Worm (Caenorhabditis elegans) whole organism, L2 larva: ENCODE data around the gene ZK809.9.
A peak's percentile ranks its signal among the peaks of the same experiment; 100 is the strongest.

Experiments
- C34F6.9 ChIP-seq: fragments of 150-350 bp; optimal IDR thresholded peaks from 2 replicates; lab custom pipeline; 2014; ENCODE audit warnings: missing biosample characterization, missing genetic modification characterization
- F13H6.1 ChIP-seq: sonication (generic microtip); optimal IDR thresholded peaks from 2 replicates; lab custom pipeline; 2016; ENCODE audit warnings: missing genetic modification characterization, missing compliant biosample characterization
- R02D3.7 ChIP-seq: fragments of 150-350 bp; optimal IDR thresholded peaks from 2 replicates; lab custom pipeline; 2014; ENCODE audit warnings: missing biosample characterization, missing genetic modification characterization
- Y55F3AM.14 ChIP-seq: fragments of 200-800 bp; sonication (Bioruptor generic); optimal IDR thresholded peaks from 2 replicates; lab custom pipeline; 2018; ENCODE audit warnings: mild to moderate bottlenecking, missing genetic modification characterization, missing compliant biosample characterization
- ZK546.5 ChIP-seq: sonication (generic microtip); optimal IDR thresholded peaks from 2 replicates; lab custom pipeline; 2017; ENCODE audit warnings: missing biosample characterization, missing genetic modification characterization
- aly-2 ChIP-seq: fragments of 150-350 bp; optimal IDR thresholded peaks from 2 replicates; lab custom pipeline; 2014; ENCODE audit warnings: missing biosample characterization, missing genetic modification characterization
- ama-1 ChIP-seq: fragments of 150-350 bp; optimal IDR thresholded peaks from 2 replicates; lab custom pipeline; 2018; ENCODE audit warnings: inconsistent platforms
- blmp-1 ChIP-seq: sonication (generic microtip); optimal IDR thresholded peaks from 2 replicates; lab custom pipeline; 2017; ENCODE audit warnings: missing genetic modification characterization, mild to moderate bottlenecking, missing compliant biosample characterization, antibody characterized with exemption, moderate library complexity; ENCODE audit not compliant: insufficient read depth
- ceh-16 ChIP-seq: fragments of 150-350 bp; optimal IDR thresholded peaks from 2 replicates; lab custom pipeline; 2014; ENCODE audit warnings: missing biosample characterization, missing genetic modification characterization
- ceh-82 ChIP-seq: fragments of 150-350 bp; optimal IDR thresholded peaks from 2 replicates; lab custom pipeline; 2014; ENCODE audit warnings: missing biosample characterization, missing genetic modification characterization
- crh-2 ChIP-seq: sonication (generic microtip); optimal IDR thresholded peaks from 2 replicates; lab custom pipeline; 2017; ENCODE audit warnings: missing biosample characterization, missing genetic modification characterization
- dmd-4 ChIP-seq: sonication (generic microtip); optimal IDR thresholded peaks from 2 replicates; lab custom pipeline; 2017; ENCODE audit warnings: missing biosample characterization, missing genetic modification characterization
- egl-27 ChIP-seq: sonication (generic microtip); optimal IDR thresholded peaks from 3 replicates; lab custom pipeline; 2017; ENCODE audit warnings: missing biosample characterization, missing genetic modification reagents, missing genetic modification characterization
- fos-1 ChIP-seq: fragments of 150-350 bp; optimal IDR thresholded peaks from 2 replicates; lab custom pipeline; 2014; ENCODE audit warnings: missing biosample characterization, missing genetic modification characterization
- lin-13 ChIP-seq: fragments of 150-350 bp; optimal IDR thresholded peaks from 2 replicates; lab custom pipeline; 2014; ENCODE audit warnings: missing biosample characterization, missing genetic modification reagents, missing genetic modification characterization
- lin-39 ChIP-seq: fragments of 150-350 bp; optimal IDR thresholded peaks from 2 replicates; lab custom pipeline; 2014; ENCODE audit warnings: missing biosample characterization, missing genetic modification reagents, missing genetic modification characterization
- lsy-2 ChIP-seq, 2 experiments: fragments of 150-350 bp in 1 of 2; sonication (generic microtip) in 1 of 2; optimal IDR thresholded peaks; 2 replicates each; lab custom pipeline; 2014 to 2017; ENCODE audit warnings: missing biosample characterization in 2 of 2, missing genetic modification characterization in 2 of 2
- mab-5 ChIP-seq: fragments of 150-350 bp; optimal IDR thresholded peaks from 2 replicates; lab custom pipeline; 2014; ENCODE audit warnings: missing biosample characterization, missing genetic modification characterization
- mbf-1 ChIP-seq: sonication (generic microtip); optimal IDR thresholded peaks from 2 replicates; lab custom pipeline; 2017; ENCODE audit warnings: missing biosample characterization, missing genetic modification characterization
- mdl-1 ChIP-seq, 2 experiments: fragments of 150-350 bp in 1 of 2; sonication (generic microtip) in 1 of 2; optimal IDR thresholded peaks; 2 replicates each; lab custom pipeline; 2017; ENCODE audit warnings: missing biosample characterization in 2 of 2, missing genetic modification characterization in 2 of 2
- nhr-12 ChIP-seq: fragments of 150-350 bp; optimal IDR thresholded peaks from 2 replicates; lab custom pipeline; 2014; ENCODE audit warnings: missing biosample characterization, missing genetic modification characterization
- nhr-129 ChIP-seq: fragments of 150-350 bp; optimal IDR thresholded peaks from 2 replicates; lab custom pipeline; 2014; ENCODE audit warnings: missing biosample characterization, missing genetic modification characterization
- nhr-21 ChIP-seq: fragments of 150-350 bp; optimal IDR thresholded peaks from 2 replicates; lab custom pipeline; 2014; ENCODE audit warnings: missing biosample characterization, missing genetic modification characterization
- nhr-23 ChIP-seq: fragments of 150-350 bp; optimal IDR thresholded peaks from 2 replicates; lab custom pipeline; 2014; ENCODE audit warnings: missing biosample characterization, missing genetic modification reagents, missing genetic modification characterization
- nhr-237 ChIP-seq: fragments of 150-350 bp; optimal IDR thresholded peaks from 2 replicates; lab custom pipeline; 2014; ENCODE audit warnings: missing biosample characterization, missing genetic modification characterization
- nhr-25 ChIP-seq: fragments of 150-350 bp; sonication (generic microtip); optimal IDR thresholded peaks from 3 replicates; lab custom pipeline; 2014; ENCODE audit warnings: missing biosample characterization, missing genetic modification characterization
- nhr-77 ChIP-seq: fragments of 150-350 bp; optimal IDR thresholded peaks from 2 replicates; lab custom pipeline; 2014; ENCODE audit warnings: missing biosample characterization, missing genetic modification characterization
- peb-1 ChIP-seq: fragments of 150-350 bp; optimal IDR thresholded peaks from 2 replicates; lab custom pipeline; 2014; ENCODE audit warnings: missing biosample characterization, missing genetic modification characterization
- sem-4 ChIP-seq: fragments of 150-350 bp; optimal IDR thresholded peaks from 2 replicates; lab custom pipeline; 2014; ENCODE audit warnings: missing biosample characterization, missing genetic modification reagents, missing genetic modification characterization
- skn-1 ChIP-seq: sonication (generic microtip); optimal IDR thresholded peaks from 2 replicates; lab custom pipeline; 2017; ENCODE audit warnings: missing biosample characterization, missing genetic modification characterization
- sma-3 ChIP-seq: sonication (generic microtip); optimal IDR thresholded peaks from 2 replicates; lab custom pipeline; 2016; ENCODE audit warnings: missing genetic modification reagents, missing genetic modification characterization, missing compliant biosample characterization
- sma-9 ChIP-seq, 2 experiments: fragments of 150-350 bp in 1 of 2; sonication (generic microtip) in 1 of 2; optimal IDR thresholded peaks; 2 replicates each; lab custom pipeline; 2014 to 2016; ENCODE audit warnings: missing genetic modification characterization in 2 of 2, mild to moderate bottlenecking in 1 of 2, missing biosample characterization in 1 of 2, missing compliant biosample characterization in 1 of 2, missing genetic modification reagents in 1 of 2, moderate library complexity in 1 of 2
- snpc-4 ChIP-seq: fragments of 150-350 bp; optimal IDR thresholded peaks from 2 replicates; lab custom pipeline; 2014; ENCODE audit warnings: missing biosample characterization, missing genetic modification characterization
- unc-62 ChIP-seq: fragments of 150-350 bp; optimal IDR thresholded peaks from 2 replicates; lab custom pipeline; 2014; ENCODE audit warnings: missing biosample characterization, missing genetic modification reagents, missing genetic modification characterization
- zag-1 ChIP-seq: fragments of 150-350 bp; optimal IDR thresholded peaks from 2 replicates; lab custom pipeline; 2014; ENCODE audit warnings: missing biosample characterization, missing genetic modification characterization
- ztf-11 ChIP-seq: sonication (generic microtip); optimal IDR thresholded peaks from 2 replicates; lab custom pipeline; 2017; ENCODE audit warnings: missing biosample characterization, missing genetic modification characterization
- ztf-4 ChIP-seq: fragments of 150-350 bp; optimal IDR thresholded peaks from 2 replicates; lab custom pipeline; 2014; ENCODE audit warnings: missing biosample characterization, missing genetic modification characterization

ZK809.9 gene

DNA sequence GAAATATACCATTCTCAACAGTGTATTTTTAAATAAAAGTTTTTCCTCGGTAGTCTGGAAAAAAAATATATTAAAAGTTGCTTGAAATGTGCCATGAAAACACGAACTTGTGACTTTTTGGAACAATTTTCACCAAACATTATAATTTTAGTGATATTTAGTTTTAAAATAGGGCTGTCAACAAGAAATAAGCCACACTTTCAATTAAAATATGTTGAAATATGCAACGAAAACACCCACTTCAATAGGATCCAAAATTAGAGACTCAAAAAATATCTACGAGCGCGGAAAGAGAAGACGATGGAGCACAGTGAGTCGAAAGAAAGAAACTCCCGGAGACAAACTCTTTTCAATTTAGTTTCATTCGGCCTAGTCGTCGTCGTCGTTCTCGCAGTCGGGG, 28.4 kb downstream of the ZK809.9 start, which contains the start of gene ZK792.12:
Gene ZK792.12, plus strand, starts transcription at position 301 of the 400 bp plus-strand sequence.
- no peak for TF ChIP-seq F13H6.1 (tag; lab: Kevin White, UChicago)
- TF ChIP-seq mbf-1 (tag; lab: Kevin White, UChicago) = no peak
- TF ChIP-seq lsy-2 (tag; optimal IDR thresholded peaks at IDR 0.05; lab: Kevin White, UChicago) = no peak
- no peak for TF ChIP-seq sem-4 (tag; lab: Kevin White, UChicago)
- no peak for TF ChIP-seq peb-1

DNA sequence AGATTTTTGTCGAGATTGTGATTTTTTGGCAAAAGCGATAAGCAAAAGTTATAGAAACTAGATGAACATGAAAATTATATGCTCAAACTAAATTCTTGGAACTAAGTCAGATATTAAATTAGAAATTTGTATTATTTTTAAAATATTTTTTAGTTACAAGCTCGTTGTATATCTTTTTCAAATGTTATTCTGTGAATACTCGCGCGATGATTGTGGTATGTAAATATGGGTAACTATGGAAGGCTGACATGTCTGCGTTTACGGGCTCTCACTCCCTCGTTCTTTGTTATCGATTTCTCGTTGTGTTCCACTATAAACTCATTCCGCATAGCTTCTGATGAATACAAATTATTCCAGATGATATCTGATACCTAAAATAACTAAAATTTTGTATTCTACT, 29.0 kb downstream of the ZK809.9 start, which contains the start of gene ZK792.7:
Gene ZK792.7, plus strand, starts transcription at position 301 of the 400 bp plus-strand sequence.
- TF ChIP-seq R02D3.7 (tag; lab: Kevin White, UChicago) = no peak
- TF ChIP-seq ceh-16 (tag; lab: Kevin White, UChicago) = no peak
- no peak for TF ChIP-seq nhr-129 (tag; lab: Kevin White, UChicago)
- no peak for TF ChIP-seq ceh-82 (tag; lab: Kevin White, UChicago)
- TF ChIP-seq nhr-77 (tag; lab: Kevin White, UChicago) = no peak
- no peak for TF ChIP-seq mbf-1 (tag; lab: Kevin White, UChicago)
- no peak for TF ChIP-seq sma-9 (GFP tag; optimal IDR thresholded peaks at IDR 0.05; lab: Kevin White, UChicago)
- no peak for TF ChIP-seq sma-9 (tag; optimal IDR thresholded peaks at IDR 0.05; lab: Kevin White, UChicago)
- TF ChIP-seq unc-62 = no peak
- no peak for TF ChIP-seq fos-1 (tag; lab: Kevin White, UChicago)
- no peak for TF ChIP-seq nhr-237 (tag; lab: Kevin White, UChicago)
- TF ChIP-seq mab-5 (tag; lab: Kevin White, UChicago) = no peak
- no peak for TF ChIP-seq crh-2
- no peak for TF ChIP-seq dmd-4
- no peak for TF ChIP-seq F13H6.1 (tag; lab: Kevin White, UChicago)
- TF ChIP-seq sem-4 (tag; lab: Kevin White, UChicago) = no peak
- no peak for TF ChIP-seq lin-13
- TF ChIP-seq, all 48 proteins: peak for 0

DNA sequence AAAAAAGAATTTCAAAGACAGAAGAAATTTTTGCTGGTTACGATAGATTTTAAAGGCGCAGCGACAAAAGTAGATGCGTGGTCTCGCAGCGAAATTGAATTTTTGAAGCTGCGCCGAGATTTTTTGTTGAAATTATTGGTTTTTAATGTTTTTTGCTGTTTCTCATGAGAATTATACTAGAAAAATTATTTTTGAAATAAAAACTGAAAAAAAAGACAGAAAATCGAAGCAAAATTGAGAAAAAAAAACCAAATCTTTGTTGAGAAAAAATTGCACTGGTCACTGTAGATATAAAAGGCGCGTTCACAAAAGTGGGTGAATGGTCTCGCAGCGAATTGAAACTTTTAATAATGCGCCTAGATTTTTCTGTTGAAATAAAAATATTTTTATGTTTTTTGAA, 30.5 kb downstream of the ZK809.9 start:
- TF ChIP-seq Y55F3AM.14 (no peak), ceh-82 (tag; lab: Kevin White, UChicago) (no peak), ztf-11 (tag; lab: Kevin White, UChicago) (no peak), egl-27 (tag; lab: Kevin White, UChicago) (no peak)

DNA sequence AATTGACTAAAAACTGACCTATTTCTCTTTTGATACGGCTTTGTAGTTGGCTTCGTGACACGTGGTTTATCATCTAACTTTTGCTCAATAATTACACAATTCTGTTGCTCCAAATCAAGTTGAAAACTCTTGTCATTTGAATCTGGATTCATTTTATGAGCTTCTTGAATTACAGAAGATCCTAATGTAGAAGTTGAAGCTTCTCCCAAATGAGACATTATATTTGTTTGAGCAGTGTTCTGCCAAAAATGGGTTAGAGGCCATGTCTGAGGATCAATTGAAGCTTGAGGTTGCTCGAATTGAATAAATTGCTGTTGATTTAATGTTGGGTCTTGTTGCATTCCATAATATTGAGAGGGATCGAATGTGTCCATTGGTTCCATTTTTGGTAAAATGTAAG, 32.4 kb downstream of the ZK809.9 start:
- TF ChIP-seq nhr-12 (no peak), ZK546.5 (tag; lab: Kevin White, UChicago) (no peak), lin-39 (no peak), ztf-4 (tag; lab: Kevin White, UChicago) (no peak), skn-1 (no peak), mdl-1 (tag; optimal IDR thresholded peaks at IDR 0.05; lab: Kevin White, UChicago) (no peak), egl-27 (tag; lab: Kevin White, UChicago) (no peak), ceh-16 (tag; lab: Kevin White, UChicago) (no peak), Y55F3AM.14 (no peak), blmp-1 (tag; lab: Kevin White, UChicago) (no peak), lin-13 (no peak), snpc-4 (tag; lab: Kevin White, UChicago) (no peak), ztf-11 (tag; lab: Kevin White, UChicago) (no peak), nhr-23 (tag; lab: Kevin White, UChicago) (no peak), ceh-82 (tag; lab: Kevin White, UChicago) (no peak), mbf-1 (tag; lab: Kevin White, UChicago) (no peak), sma-9 (GFP tag; optimal IDR thresholded peaks at IDR 0.05; lab: Kevin White, UChicago) (no peak), sma-9 (tag; optimal IDR thresholded peaks at IDR 0.05; lab: Kevin White, UChicago) (no peak), nhr-77 (tag; lab: Kevin White, UChicago) (no peak), ama-1 (lab: Kevin White, UChicago) (no peak), C34F6.9 (tag; lab: Kevin White, UChicago) (no peak)

DNA sequence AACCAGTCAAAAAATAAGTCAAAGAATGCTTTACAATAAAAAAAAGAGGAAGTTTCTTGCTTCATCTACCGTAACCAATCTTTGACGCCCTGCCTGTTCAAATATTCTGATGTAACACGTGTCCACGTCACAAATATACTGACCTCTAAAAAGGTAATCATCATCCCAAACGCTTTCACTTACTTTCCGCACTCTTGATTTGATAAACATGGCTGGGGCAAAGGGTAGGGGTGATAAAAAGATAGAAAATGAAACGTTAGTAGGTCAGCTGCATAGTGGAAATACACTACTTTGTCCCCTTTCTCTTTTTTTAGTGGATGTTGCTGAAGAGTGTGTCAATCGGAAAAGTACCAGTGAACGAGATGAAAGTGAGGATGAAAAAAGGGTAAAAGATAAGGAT, 35.0 kb downstream of the ZK809.9 start:
- TF ChIP-seq ztf-11 (tag; lab: Kevin White, UChicago) (no peak), egl-27 (tag; lab: Kevin White, UChicago) (peak; percentile 67), dmd-4 (no peak), nhr-25 (peak; percentile 61), fos-1 (tag; lab: Kevin White, UChicago) (peak; percentile 31), ama-1 (lab: Kevin White, UChicago) (no peak), ceh-16 (tag; lab: Kevin White, UChicago) (peak; percentile 28), sem-4 (tag; lab: Kevin White, UChicago) (peak; percentile 13), sma-9 (GFP tag; optimal IDR thresholded peaks at IDR 0.05; lab: Kevin White, UChicago) (peak; percentile 26), sma-9 (tag; optimal IDR thresholded peaks at IDR 0.05; lab: Kevin White, UChicago) (no peak), aly-2 (tag; lab: Kevin White, UChicago) (no peak), nhr-21 (tag; lab: Kevin White, UChicago) (peak; percentile 32), crh-2 (peak; percentile 35), blmp-1 (tag; lab: Kevin White, UChicago) (peak; percentile 93), nhr-237 (tag; lab: Kevin White, UChicago) (no peak), sma-3 (GFP tag; lab: Kevin White, UChicago) (peak; percentile 24), zag-1 (no peak)
- TF ChIP-seq, all 48 proteins: peak for 10
